Worm (Caenorhabditis elegans): ENCODE results near the gene ptc-3.

Gene ptc-3

ce11 chrII:2795413-2795812 is 57.0 kb downstream of the ptc-3 start:
- no peak for TF ChIP-seq ztf-11 (tag; optimal IDR thresholded peaks at IDR 0.05)
- no peak for TF ChIP-seq ces-1 (GFP tag; optimal IDR thresholded peaks at IDR 0.05)
